Fruit fly (Drosophila melanogaster): Measurements from ENCODE around the gene CG32022.

The CG32022 gene

dm6 chr3L:8748839-8749238 is 27.8 kb upstream of the CG32022 start (continued):
- TF ChIP-seq MESR4 (GFP tag; optimal IDR thresholded peaks at IDR 0.05) (no peak), CG16863 (GFP tag; optimal IDR thresholded peaks at IDR 0.05) (no peak), emc (GFP tag; optimal IDR thresholded peaks at IDR 0.05) (no peak), CG4730 (GFP tag; IDR thresholded peaks at IDR 0.05) (peak; percentile 50), CG10321 (GFP tag; IDR thresholded peaks at IDR 0.05) (no peak), gfzf (GFP tag; optimal IDR thresholded peaks at IDR 0.05) (no peak), CG17328 (GFP tag; IDR thresholded peaks at IDR 0.05) (no peak), CG6272 (GFP tag; IDR thresholded peaks at IDR 0.05) (peak; percentile 19; the same call in 1 of the 2 replicates), nom (GFP tag; optimal IDR thresholded peaks at IDR 0.05) (no peak), Antp (GFP tag; optimal IDR thresholded peaks at IDR 0.05) (no peak), danr (GFP tag; IDR thresholded peaks at IDR 0.05) (no peak), caup (GFP tag; optimal IDR thresholded peaks at IDR 0.05; ENCODE audit: severe bottlenecking) (no peak), Fer2 (tag; optimal IDR thresholded peaks at IDR 0.05) (no peak), CG7271 (tag; optimal IDR thresholded peaks at IDR 0.05) (no peak), pum (GFP tag; optimal IDR thresholded peaks at IDR 0.05) (no peak), cad (GFP tag; optimal IDR thresholded peaks at IDR 0.05) (no peak), H2.0 (GFP tag; IDR thresholded peaks at IDR 0.05) (peak; percentile 26; the same call in 1 of the 2 replicates), CG13123 (GFP tag; optimal IDR thresholded peaks at IDR 0.05) (no peak), CG12219 (GFP tag; optimal IDR thresholded peaks at IDR 0.05) (no peak), tup (GFP tag; optimal IDR thresholded peaks at IDR 0.05) (no peak), CG1602 (GFP tag; optimal IDR thresholded peaks at IDR 0.05) (peak; percentile 26), CG32772 (GFP tag; IDR thresholded peaks at IDR 0.05) (peak; percentile 48; the same call in 1 of the 2 replicates), CG2889 (GFP tag; IDR thresholded peaks at IDR 0.05) (no peak), Fer1 (GFP tag; optimal IDR thresholded peaks at IDR 0.05) (no peak), nmo (GFP tag; optimal IDR thresholded peaks at IDR 0.05) (peak; percentile 34), rib (GFP tag; IDR thresholded peaks at IDR 0.05) (no peak), p53 (GFP tag; optimal IDR thresholded peaks at IDR 0.05) (no peak), Dek (tag; optimal IDR thresholded peaks at IDR 0.05) (no peak), gem (tag; optimal IDR thresholded peaks at IDR 0.05) (peak; percentile 19), fd96Cb (tag; optimal IDR thresholded peaks at IDR 0.05) (no peak), odd (GFP tag; optimal IDR thresholded peaks at IDR 0.05) (no peak), HLHmδ (GFP tag; optimal IDR thresholded peaks at IDR 0.05) (no peak), ash1 (GFP tag; optimal IDR thresholded peaks at IDR 0.05) (no peak), CG11456 (GFP tag; IDR thresholded peaks at IDR 0.05) (peak; percentile 92), CG18764 (GFP tag; optimal IDR thresholded peaks at IDR 0.05) (peak; percentile 8), CG14710 (tag; optimal IDR thresholded peaks at IDR 0.05) (no peak), CG5180 (GFP tag; optimal IDR thresholded peaks at IDR 0.05) (no peak), mld (GFP tag; IDR thresholded peaks at IDR 0.05; ENCODE audit: partially characterized antibody) (no peak), Sox100B (GFP tag; optimal IDR thresholded peaks at IDR 0.05) (no peak), CG8281 (tag; optimal IDR thresholded peaks at IDR 0.05) (no peak), CG8290 (GFP tag; optimal IDR thresholded peaks at IDR 0.05) (peak; percentile 21), CG8290 (tag; optimal IDR thresholded peaks at IDR 0.05) (peak in 1 of 2 experiments; percentile 48), corto (GFP tag; optimal IDR thresholded peaks at IDR 0.05) (no peak), HLH54F (GFP tag; optimal IDR thresholded peaks at IDR 0.05) (no peak), CG11560 (tag; IDR thresholded peaks at IDR 0.05) (no peak), tgo (GFP tag; IDR thresholded peaks at IDR 0.05) (no peak; the same call in 2 of the 3 replicates), CG4360 (GFP tag; IDR thresholded peaks at IDR 0.05) (no peak), zfh1 (GFP tag; IDR thresholded peaks at IDR 0.05) (peak; percentile 43; the same call in 1 of the 3 replicates), gsb (GFP tag; IDR thresholded peaks at IDR 0.05) (no peak), hkb (optimal IDR thresholded peaks at IDR 0.05) (no peak), hkb (GFP tag; IDR thresholded peaks at IDR 0.05) (no peak), tio (GFP tag; optimal IDR thresholded peaks at IDR 0.05) (no peak)
